Fruit fly (Drosophila melanogaster) ovary, adult (tissue): ENCODE results near the gene CG7728.
A peak's percentile ranks its signal among the peaks of the same experiment; 100 is the strongest.

Experiments used
- CG17801 ChIP-seq: fragments of 200-800 bp; optimal IDR thresholded peaks from 2 replicates; lab custom pipeline; 2019; ENCODE audit warnings: missing biosample characterization, mild to moderate bottlenecking, missing genetic modification characterization, moderate library complexity; ENCODE audit not compliant: partially characterized antibody

The CG7728 gene

DNA sequence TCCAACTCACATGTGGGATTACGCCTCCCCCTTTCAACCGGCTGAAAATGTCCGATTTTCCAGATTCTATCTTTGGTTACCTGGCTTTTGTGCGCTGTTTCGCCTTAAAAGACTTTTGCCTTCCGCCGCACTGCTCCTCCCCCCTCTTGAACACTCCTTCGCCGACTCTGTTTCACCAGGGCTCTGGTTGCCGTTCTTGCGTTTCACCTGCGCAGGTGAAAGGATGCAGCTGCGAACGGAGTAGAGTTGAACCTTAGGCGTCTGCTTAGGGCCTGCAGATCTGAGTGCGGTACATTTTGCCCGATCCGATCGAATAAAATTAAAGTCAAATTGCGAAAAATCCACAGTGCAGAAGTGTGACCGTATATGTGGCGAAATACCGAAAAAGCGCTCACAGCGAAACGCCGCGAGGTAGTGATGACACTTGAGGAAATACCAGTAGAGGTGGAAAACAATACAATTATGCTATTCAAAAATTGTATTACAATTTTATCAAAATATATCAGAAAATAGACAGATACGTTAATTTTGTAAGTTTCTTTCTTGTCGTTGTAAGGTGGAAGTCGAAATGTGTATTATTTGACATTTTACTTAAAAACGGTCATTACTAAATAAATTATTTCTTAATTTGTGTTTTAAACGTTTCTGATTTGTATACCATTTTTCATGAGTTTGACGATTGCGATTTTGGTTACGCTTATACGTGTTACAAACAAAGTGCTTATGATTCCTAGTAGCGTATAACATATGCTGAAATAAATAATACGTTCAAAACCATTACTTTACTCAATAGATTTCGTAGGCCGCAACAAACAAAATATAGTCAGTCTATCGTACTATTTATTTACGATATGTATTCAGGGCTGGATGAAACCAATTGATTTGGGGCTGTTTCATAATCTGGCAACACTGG is at the start of gene CG7728, which contains the start of gene CG6664:
TSS of gene CG7728 (plus strand) at position 874 of the 913 bp plus-strand sequence.
TSS of gene CG6664 (minus strand) at position 518 of the 913 bp plus-strand sequence.
- no peak for TF ChIP-seq CG17801 (GFP tag; lab: Kevin White, UChicago)

DNA sequence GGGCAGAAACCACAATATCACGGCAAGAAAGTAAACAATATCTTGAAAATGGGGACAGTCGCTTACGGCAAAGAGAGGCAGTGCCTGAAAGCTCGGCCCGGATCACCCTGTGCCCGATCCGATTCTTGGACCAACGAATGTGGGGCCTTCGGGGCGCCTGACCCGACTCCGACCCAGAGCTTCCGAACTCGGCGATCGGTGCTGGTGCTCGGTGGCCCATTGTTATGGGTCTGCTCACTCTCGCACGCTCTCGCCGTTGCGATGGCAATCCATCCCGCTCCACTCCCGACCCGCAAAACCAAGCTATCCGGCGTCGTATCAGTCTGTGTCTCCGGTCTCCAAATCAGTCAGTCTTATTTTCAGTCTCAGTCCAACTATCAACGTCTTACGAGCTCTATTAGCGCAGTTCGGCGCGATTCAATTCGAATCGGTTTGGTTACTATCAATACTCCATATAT is 46.7 kb upstream of the CG7728 start, which contains the start of gene Exn:
TSS of gene Exn (plus strand) at position 362 of the 458 bp plus-strand sequence.
- TF ChIP-seq CG17801 (GFP tag; lab: Kevin White, UChicago), result peak; percentile 71

dm6 chr3L:16971611-16972359 is 44.6 kb upstream of the CG7728 start:
- no peak for TF ChIP-seq CG17801 (GFP tag; lab: Kevin White, UChicago)

- TF ChIP-seq CG17801 (GFP tag; lab: Kevin White, UChicago), result no peak
These were observed 41.6 kb upstream of the CG7728 start for dm6 chr3L:16974645-16975151.

DNA sequence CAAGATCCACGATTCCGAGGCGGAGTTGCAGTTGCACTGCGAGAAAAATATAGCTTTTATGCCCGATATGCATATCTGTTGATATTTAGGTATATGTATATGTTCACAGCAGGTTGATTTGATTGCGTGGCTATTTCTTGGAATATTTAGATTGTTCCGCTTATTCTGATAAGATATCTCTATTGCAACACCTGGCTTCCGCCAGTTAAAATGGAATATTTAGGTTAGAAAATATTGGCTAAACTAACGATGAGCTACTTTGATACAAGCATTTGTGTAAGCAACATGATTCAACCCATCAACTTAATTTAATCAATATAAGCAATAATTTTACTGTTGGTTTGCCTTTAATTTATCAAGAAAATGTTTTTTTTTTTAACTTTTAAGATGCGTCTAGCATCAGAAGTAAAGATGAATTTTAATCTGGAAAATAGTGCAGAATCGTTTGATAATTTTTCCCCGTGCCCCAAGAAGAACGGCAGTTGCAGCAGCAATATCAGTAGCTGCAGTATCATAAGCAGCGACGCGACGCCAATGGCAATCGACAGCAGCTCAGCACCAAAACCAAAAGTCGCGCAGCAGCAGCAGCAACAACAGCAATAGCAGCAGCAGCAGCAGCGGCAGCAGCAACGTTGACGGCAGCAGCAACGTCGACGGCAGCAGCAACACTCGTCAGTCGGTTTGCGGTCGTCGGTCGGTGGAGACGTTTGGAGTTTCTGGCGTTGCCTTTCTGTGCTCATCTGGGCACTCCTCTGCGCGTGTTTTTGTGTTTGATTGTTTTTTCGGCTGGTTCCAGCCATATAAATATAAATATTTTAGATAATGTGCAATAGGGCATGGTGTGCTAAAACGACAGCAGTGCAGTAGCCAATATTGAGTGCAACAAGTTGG is 40.5 kb upstream of the CG7728 start:
- TF ChIP-seq CG17801 (GFP tag; lab: Kevin White, UChicago), result no peak

DNA sequence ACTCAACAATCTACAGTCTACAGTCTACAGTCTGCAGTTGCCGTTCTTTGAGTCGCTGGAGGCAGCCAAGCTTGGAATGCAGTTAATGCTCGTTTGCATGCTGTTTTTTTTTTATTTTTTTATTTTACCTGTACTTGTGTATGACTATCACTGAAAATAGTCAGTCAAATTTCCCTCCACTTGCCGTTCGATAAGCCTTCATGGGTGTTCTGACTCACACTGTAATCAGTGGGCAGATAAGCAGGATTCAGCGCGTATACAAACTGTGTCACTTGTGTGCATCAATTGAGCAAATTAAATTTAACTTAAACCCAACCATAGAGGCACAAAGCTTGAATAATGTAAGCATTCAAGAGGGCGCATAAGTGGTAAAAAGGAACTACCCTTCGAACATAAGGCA is 39.0 kb upstream of the CG7728 start:
- TF ChIP-seq CG17801 (GFP tag; lab: Kevin White, UChicago), result no peak

- no peak for TF ChIP-seq CG17801 (GFP tag; lab: Kevin White, UChicago)
These were observed 37.9 kb upstream of the CG7728 start for dm6 chr3L:16978406-16978805.

DNA sequence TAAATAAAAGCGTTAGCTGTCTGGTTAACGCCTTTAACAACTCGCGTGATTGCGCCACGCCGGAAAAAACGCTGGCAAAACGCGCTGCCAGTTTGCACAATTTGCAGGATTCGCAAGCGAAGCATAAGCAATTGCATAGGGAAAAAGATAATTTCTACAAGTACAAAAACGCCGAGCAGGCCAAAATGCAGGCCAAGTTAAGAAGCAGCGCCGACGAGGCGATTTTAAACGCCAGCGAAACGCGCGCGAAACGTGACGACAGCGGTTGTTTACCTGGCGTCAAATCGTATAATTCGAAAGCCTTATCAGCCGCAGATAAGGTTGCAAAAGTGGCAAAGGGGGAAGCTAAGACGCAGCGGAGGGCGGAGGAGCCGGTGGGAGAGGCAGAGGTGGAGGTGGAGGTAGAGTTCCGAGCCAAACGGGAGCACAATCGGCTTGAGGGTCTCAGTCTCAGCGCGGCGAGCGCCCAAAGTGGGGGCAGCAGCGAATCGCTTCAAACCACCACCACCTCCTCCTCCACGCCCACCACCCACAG is 35.2 kb upstream of the CG7728 start:
- TF ChIP-seq CG17801 (GFP tag; lab: Kevin White, UChicago), result no peak

dm6 chr3L:16984042-16984441 is 32.3 kb upstream of the CG7728 start:
- no peak for TF ChIP-seq CG17801 (GFP tag; lab: Kevin White, UChicago)

DNA sequence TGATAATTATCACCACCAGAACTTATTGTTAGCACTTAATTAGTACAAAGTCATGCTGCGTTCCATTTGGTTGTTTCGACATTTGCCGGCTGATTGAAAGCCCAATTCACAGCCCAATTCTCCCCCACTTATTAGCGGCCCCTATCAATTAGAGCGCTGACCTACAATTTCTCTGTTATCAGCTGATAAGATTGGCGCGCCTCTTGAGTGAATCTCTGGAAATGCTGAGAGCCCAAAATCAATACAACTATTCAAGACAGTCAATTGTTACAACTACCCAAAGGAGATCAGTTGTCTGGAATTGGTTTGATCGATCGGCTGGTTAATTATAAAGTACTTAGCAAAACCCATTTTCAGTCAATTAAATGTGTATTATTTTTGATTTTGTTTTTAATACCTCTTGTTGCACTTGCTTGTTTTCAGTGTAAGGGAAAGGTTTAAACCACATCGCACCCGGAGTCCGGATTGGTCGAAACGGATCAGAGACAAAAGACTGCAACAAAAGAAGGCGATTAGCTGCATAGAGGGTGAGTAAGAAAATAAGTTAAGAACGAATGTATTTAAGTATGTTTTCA is 31.4 kb upstream of the CG7728 start:
- TF ChIP-seq CG17801 (GFP tag; lab: Kevin White, UChicago), result no peak

DNA sequence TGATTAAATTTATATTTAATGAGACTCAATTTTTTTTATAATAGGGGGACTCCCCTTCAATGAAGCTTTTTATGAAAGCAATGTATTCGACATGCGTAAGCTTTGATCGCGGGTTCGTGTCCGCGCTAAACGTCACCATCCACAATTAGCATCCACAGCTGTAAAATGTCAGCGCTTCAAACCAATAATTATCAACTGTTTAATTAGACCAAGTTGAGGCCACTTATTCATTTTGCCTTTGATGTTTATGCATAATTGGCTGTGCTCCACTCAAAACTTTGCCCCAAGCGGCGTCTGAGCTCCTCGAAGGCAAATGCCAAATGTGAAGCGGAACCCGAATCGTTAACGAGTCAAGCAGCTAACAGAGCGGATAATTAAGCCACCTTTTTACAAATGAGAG is 30.8 kb upstream of the CG7728 start:
- no peak for TF ChIP-seq CG17801 (GFP tag; lab: Kevin White, UChicago)

- TF ChIP-seq CG17801 (GFP tag; lab: Kevin White, UChicago), result no peak
These were observed 30.0 kb upstream of the CG7728 start for dm6 chr3L:16986062-16987013.
